Worm (Caenorhabditis elegans): ENCODE data around the gene Y81G3A.6.

DNA sequence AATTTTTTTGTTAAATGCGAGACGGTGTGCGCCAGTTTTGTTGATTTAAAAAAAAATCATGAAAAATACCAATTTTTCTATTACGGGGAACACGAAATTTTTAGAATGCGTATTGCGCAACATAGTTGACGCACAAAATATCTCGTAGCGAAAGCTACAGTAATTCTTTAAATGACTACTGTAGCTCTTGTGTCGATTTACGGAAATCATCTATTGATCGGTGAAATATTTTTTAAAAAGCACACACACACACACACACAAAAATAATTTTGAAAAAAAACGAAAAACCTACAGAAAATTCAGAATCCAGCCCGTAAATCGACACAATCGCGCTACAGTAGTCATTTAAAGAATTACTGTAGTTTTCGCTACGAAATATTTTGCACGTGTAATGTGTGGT lies 9.6 kb upstream of the Y81G3A.6 start:
- no peak for TF ChIP-seq tab-1 (GFP tag; IDR thresholded peaks at IDR 0.05)
- TF ChIP-seq ztf-23 (GFP tag; IDR thresholded peaks at IDR 0.05): no peak
- TF ChIP-seq klf-2 (GFP tag; conservative IDR thresholded peaks at IDR 0.05): no peak
- no peak for TF ChIP-seq cog-1 (tag; optimal IDR thresholded peaks at IDR 0.05)

Measured in whole organism, midembryonic.